Worm (Caenorhabditis elegans) whole organism, late embryonic: Measurements from ENCODE around the gene ugt-48.

ENCODE experiments used
- C08G9.2 ChIP-seq: sonication (generic microtip); optimal IDR thresholded peaks from 2 replicates; lab custom pipeline; 2016; ENCODE audit warnings: mild to moderate bottlenecking, missing genetic modification characterization, moderate library complexity, missing compliant biosample characterization
- F13H6.1 ChIP-seq: sonication (generic microtip); optimal IDR thresholded peaks from 2 replicates; lab custom pipeline; 2016; ENCODE audit warnings: missing genetic modification characterization, missing compliant biosample characterization
- K02D7.2 ChIP-seq: sonication (generic microtip); optimal IDR thresholded peaks from 2 replicates; lab custom pipeline; 2017; ENCODE audit warnings: mild to moderate bottlenecking, missing genetic modification characterization, missing compliant biosample characterization
- T23F11.4 ChIP-seq: fragments of 200-800 bp; sonication (Bioruptor generic); optimal IDR thresholded peaks from 2 replicates; lab custom pipeline; 2018; ENCODE audit warnings: mild to moderate bottlenecking, missing genetic modification characterization, missing compliant biosample characterization
- ahr-1 ChIP-seq: sonication (generic microtip); optimal IDR thresholded peaks from 2 replicates; lab custom pipeline; 2016; ENCODE audit warnings: missing genetic modification characterization, missing compliant biosample characterization
- ceh-18 ChIP-seq: sonication (generic microtip); optimal IDR thresholded peaks from 2 replicates; lab custom pipeline; 2016; ENCODE audit warnings: missing genetic modification characterization, missing compliant biosample characterization
- ceh-34 ChIP-seq: sonication (generic microtip); optimal IDR thresholded peaks from 2 replicates; lab custom pipeline; 2016; ENCODE audit warnings: mild to moderate bottlenecking, missing genetic modification characterization, missing compliant biosample characterization
- ceh-48 ChIP-seq: sonication (generic microtip); optimal IDR thresholded peaks from 2 replicates; lab custom pipeline; 2016; ENCODE audit warnings: missing genetic modification characterization, inconsistent platforms, missing compliant biosample characterization
- ceh-9 ChIP-seq: sonication (generic microtip); optimal IDR thresholded peaks from 2 replicates; lab custom pipeline; 2016; ENCODE audit warnings: mild to moderate bottlenecking, missing genetic modification characterization, inconsistent platforms, missing compliant biosample characterization
- dve-1 ChIP-seq: sonication (generic microtip); optimal IDR thresholded peaks from 2 replicates; lab custom pipeline; 2017; ENCODE audit warnings: antibody characterized with exemption, mild to moderate bottlenecking, missing genetic modification characterization, missing compliant biosample characterization
- ets-4 ChIP-seq: sonication (generic microtip); optimal IDR thresholded peaks from 2 replicates; lab custom pipeline; 2016; ENCODE audit warnings: missing genetic modification characterization, missing compliant biosample characterization
- fkh-10 ChIP-seq: fragments of 150-350 bp; optimal IDR thresholded peaks from 2 replicates; lab custom pipeline; 2014; ENCODE audit warnings: missing biosample characterization, missing genetic modification reagents, missing genetic modification characterization
- hlh-6 ChIP-seq: sonication (generic microtip); optimal IDR thresholded peaks from 2 replicates; lab custom pipeline; 2016; ENCODE audit warnings: missing genotype, missing genetic modification characterization, missing compliant biosample characterization
- hlh-8 ChIP-seq: sonication (generic microtip); optimal IDR thresholded peaks from 2 replicates; lab custom pipeline; 2016; ENCODE audit warnings: missing genotype, missing genetic modification characterization, missing compliant biosample characterization
- madf-2 ChIP-seq: sonication (generic microtip); optimal IDR thresholded peaks from 2 replicates; lab custom pipeline; 2017; ENCODE audit warnings: missing genetic modification characterization, missing compliant biosample characterization
- nfya-1 ChIP-seq: sonication (generic microtip); optimal IDR thresholded peaks from 2 replicates; lab custom pipeline; 2017; ENCODE audit warnings: missing genetic modification characterization, mild to moderate bottlenecking, missing compliant biosample characterization, antibody characterized with exemption, moderate library complexity
- nhr-232 ChIP-seq: sonication (generic microtip); optimal IDR thresholded peaks from 2 replicates; lab custom pipeline; 2016; ENCODE audit warnings: missing genetic modification characterization, missing compliant biosample characterization
- npax-4 ChIP-seq: sonication (generic microtip); optimal IDR thresholded peaks from 2 replicates; lab custom pipeline; 2016; ENCODE audit warnings: missing genetic modification characterization, missing compliant biosample characterization
- pax-1 ChIP-seq: fragments of 150-350 bp; optimal IDR thresholded peaks from 2 replicates; lab custom pipeline; 2014; ENCODE audit warnings: missing biosample characterization, missing genetic modification characterization
- pha-4 ChIP-seq: fragments of 150-350 bp; optimal IDR thresholded peaks from 2 replicates; lab custom pipeline; 2018; ENCODE audit warnings: missing biosample characterization, missing genetic modification reagents, missing genetic modification characterization
- pros-1 ChIP-seq: fragments of 150-350 bp; optimal IDR thresholded peaks from 2 replicates; lab custom pipeline; 2014; ENCODE audit warnings: missing biosample characterization, missing genetic modification reagents, missing genetic modification characterization
- ref-2 ChIP-seq: sonication (generic microtip); optimal IDR thresholded peaks from 2 replicates; lab custom pipeline; 2016; ENCODE audit warnings: missing genetic modification characterization, missing compliant biosample characterization
- sdc-2 ChIP-seq: sonication (generic microtip); optimal IDR thresholded peaks from 2 replicates; lab custom pipeline; 2016; ENCODE audit warnings: missing genotype, missing genetic modification characterization, missing compliant biosample characterization
- sox-4 ChIP-seq: sonication (generic microtip); optimal IDR thresholded peaks from 2 replicates; lab custom pipeline; 2017; ENCODE audit warnings: mild to moderate bottlenecking, missing genetic modification characterization, inconsistent platforms, missing compliant biosample characterization
- syd-9 ChIP-seq: sonication (generic microtip); optimal IDR thresholded peaks from 2 replicates; lab custom pipeline; 2016; ENCODE audit warnings: mild to moderate bottlenecking, missing genetic modification characterization, moderate library complexity, missing compliant biosample characterization
- unc-3 ChIP-seq, 2 experiments: fragments of 200-800 bp in 1 of 2; sonication (Bioruptor generic) in 1 of 2; sonication (generic microtip) in 1 of 2; conservative IDR thresholded peaks in 1 of 2; optimal IDR thresholded peaks in 1 of 2; 2 replicates each; pipeline versions ENCODE4 v1.3.6 to Lab custom; 2016 to 2022; ENCODE audit warnings: missing compliant biosample characterization in 2 of 2, missing genetic modification characterization in 2 of 2, missing genetic modification reagents in 1 of 2
- unc-42 ChIP-seq: sonication (generic microtip); optimal IDR thresholded peaks from 2 replicates; lab custom pipeline; 2016; ENCODE audit warnings: missing genotype, missing genetic modification characterization, missing compliant biosample characterization
- unc-55 ChIP-seq: sonication (generic microtip); optimal IDR thresholded peaks from 2 replicates; lab custom pipeline; 2017; ENCODE audit warnings: missing biosample characterization, missing genetic modification reagents, missing genetic modification characterization
- unc-86 ChIP-seq: sonication (generic microtip); optimal IDR thresholded peaks from 2 replicates; lab custom pipeline; 2016; ENCODE audit warnings: missing genetic modification characterization, missing compliant biosample characterization
- zip-5 ChIP-seq: sonication (generic microtip); optimal IDR thresholded peaks from 2 replicates; lab custom pipeline; 2016; ENCODE audit warnings: missing genetic modification characterization, missing compliant biosample characterization

ugt-48 gene

ce11 chrV:5592323-5592722 is 44.5 kb upstream of the ugt-48 start, which contains the start of gene vps-37 (continued):
- no peak for TF ChIP-seq unc-3 (GFP tag; conservative IDR thresholded peaks at IDR 0.05; lab: Robert Waterston, UW)
- peak; percentile 47 for TF ChIP-seq unc-3 (tag; optimal IDR thresholded peaks at IDR 0.05; lab: Kevin White, UChicago)
- TF ChIP-seq sdc-2 (tag; lab: Kevin White, UChicago): no peak
- TF ChIP-seq pax-1 (tag; lab: Kevin White, UChicago): peak; percentile 61
- peak; percentile 3 for TF ChIP-seq zip-5 (tag; lab: Kevin White, UChicago)
- peak; percentile 59 for TF ChIP-seq nfya-1

ce11 chrV:5591887-5592286 is 44.0 kb upstream of the ugt-48 start:
- TF ChIP-seq ets-4 (tag; lab: Kevin White, UChicago): no peak
- TF ChIP-seq pros-1 (tag; lab: Kevin White, UChicago): no peak
- no peak for TF ChIP-seq syd-9
- no peak for TF ChIP-seq ceh-18
- no peak for TF ChIP-seq nhr-232 (tag; lab: Kevin White, UChicago)
- no peak for TF ChIP-seq ceh-48 (tag; lab: Kevin White, UChicago)
- TF ChIP-seq unc-42 (tag; lab: Kevin White, UChicago): no peak
- TF ChIP-seq madf-2: no peak
- TF ChIP-seq K02D7.2 (tag; lab: Kevin White, UChicago): no peak
- TF ChIP-seq T23F11.4 (GFP tag; lab: Kevin White, UChicago): no peak
- no peak for TF ChIP-seq unc-86

ce11 chrV:5587955-5588354 is 40.1 kb upstream of the ugt-48 start:
- TF ChIP-seq C08G9.2: no peak
- TF ChIP-seq ets-4 (tag; lab: Kevin White, UChicago): no peak

ce11 chrV:5587042-5587441 is 39.2 kb upstream of the ugt-48 start:
- TF ChIP-seq fkh-10 (GFP tag; lab: Kevin White, UChicago): no peak
- no peak for TF ChIP-seq ceh-34 (tag; lab: Kevin White, UChicago)
- TF ChIP-seq hlh-6 (tag; lab: Kevin White, UChicago): no peak
- no peak for TF ChIP-seq hlh-8 (tag; lab: Kevin White, UChicago)
- no peak for TF ChIP-seq F13H6.1 (tag; lab: Kevin White, UChicago)

ce11 chrV:5584833-5585232 is 37.0 kb upstream of the ugt-48 start, which contains the start of gene CD4.11:
Gene CD4.11 (plus strand): TSS chrV:5585133.
- TF ChIP-seq ref-2 (no peak), dve-1 (tag; lab: Kevin White, UChicago) (no peak), pros-1 (tag; lab: Kevin White, UChicago) (no peak), ceh-9 (tag; lab: Kevin White, UChicago) (no peak), pha-4 (tag; lab: Kevin White, UChicago) (no peak), sox-4 (tag; lab: Kevin White, UChicago) (no peak), ceh-48 (tag; lab: Kevin White, UChicago) (no peak)

- TF ChIP-seq syd-9 (no peak), ahr-1 (tag; lab: Kevin White, UChicago) (no peak), nfya-1 (peak; percentile 13), unc-55 (GFP tag; lab: Kevin White, UChicago) (no peak)
- TF ChIP-seq, all 69 proteins: peak for 1
These were observed 36.5 kb upstream of the ugt-48 start, which contains the start of gene pas-6 for ce11 chrV:5584293-5584776. Gene pas-6 (minus strand): TSS chrV:5584343.

- TF ChIP-seq npax-4 (no peak), unc-55 (GFP tag; lab: Kevin White, UChicago) (peak; percentile 46)
These were observed 35.0 kb upstream of the ugt-48 start for ce11 chrV:5582860-5583259.
